Worm (Caenorhabditis elegans): ENCODE data around the gene F38B6.2.

- TF ChIP-seq nhr-12 (tag; optimal IDR thresholded peaks at IDR 0.05) (no peak), nhr-237 (tag; optimal IDR thresholded peaks at IDR 0.05) (no peak), lir-3 (tag; optimal IDR thresholded peaks at IDR 0.05; ENCODE audit: poor library complexity) (no peak), mdl-1 (tag; optimal IDR thresholded peaks at IDR 0.05) (no peak), lsy-2 (tag; optimal IDR thresholded peaks at IDR 0.05) (no peak), ceh-90 (tag; optimal IDR thresholded peaks at IDR 0.05) (no peak), tbx-2 (tag; optimal IDR thresholded peaks at IDR 0.05) (no peak), nhr-71 (tag; optimal IDR thresholded peaks at IDR 0.05) (no peak), pax-3 (tag; optimal IDR thresholded peaks at IDR 0.05) (no peak), lin-13 (GFP tag; optimal IDR thresholded peaks at IDR 0.05) (no peak), nhr-76 (tag; optimal IDR thresholded peaks at IDR 0.05) (no peak), snpc-4 (tag; optimal IDR thresholded peaks at IDR 0.05) (no peak)
Measured at ce11 chrX:6709238-6709637, 10.9 kb downstream of the F38B6.2 start, which contains the start of gene acr-3.
